Comparison of ENCODE assay signal across 1 fruit fly cellular context in the genomic region with DNA sequence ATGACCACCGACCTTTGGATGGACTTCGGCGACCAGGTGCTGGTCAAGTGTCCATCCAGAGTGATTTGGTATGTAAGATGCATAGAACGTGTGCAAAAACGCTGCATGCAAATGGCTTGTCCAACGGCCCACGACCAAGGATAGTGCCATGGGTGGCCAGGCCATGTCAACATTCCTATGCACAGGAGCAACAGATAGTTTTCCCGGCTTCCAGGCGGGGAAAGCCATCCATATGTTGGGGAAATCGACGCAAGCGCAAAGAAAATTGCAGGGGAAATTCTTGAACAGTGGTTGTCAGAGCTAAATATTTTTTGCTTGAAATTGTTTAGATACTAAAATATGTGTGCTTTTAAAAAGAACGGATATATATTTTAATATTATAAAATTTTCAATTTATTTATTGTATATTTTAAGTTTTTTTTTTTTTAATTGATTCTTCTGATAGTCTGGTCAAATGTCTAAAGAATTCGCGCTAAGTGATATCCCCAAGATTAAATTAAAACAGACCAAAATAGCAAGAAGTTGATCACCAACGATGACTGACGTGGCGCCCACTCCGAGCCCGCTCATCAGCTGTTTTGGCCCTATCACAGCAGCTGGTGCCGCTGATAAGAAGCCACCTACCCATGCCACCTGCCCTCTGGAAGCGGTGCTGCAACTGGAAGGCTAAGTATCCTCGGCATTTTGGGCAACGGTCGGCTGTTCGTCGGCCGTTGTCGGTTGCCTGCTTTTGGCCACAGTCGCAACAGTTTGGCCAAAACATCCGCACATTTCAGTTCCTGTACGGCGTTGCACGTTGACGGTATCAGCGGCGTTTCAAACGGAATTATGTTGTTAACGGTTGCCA.
TF ChIP-seq lines count a peak whose summit lies in the region.

Gene 5-HT2B, plus strand, starts transcription at position 797 of the 847 bp plus-strand sequence.

TF ChIP-seq in whole organism, embryonic, 481 proteins besides CTCF, POLR2A, EP300 and RAD21 (continued from another document and continues in another):
- TF ChIP-seq CG10462 (GFP tag; optimal IDR thresholded peaks at IDR 0.05; lab: Kevin White, UChicago) (no peak), kay (GFP tag; optimal IDR thresholded peaks at IDR 0.05; lab: Kevin White, UChicago) (no peak), Doc2 (GFP tag; IDR thresholded peaks at IDR 0.05; lab: Robert Waterston, UW) (no peak), CG9437 (GFP tag; optimal IDR thresholded peaks at IDR 0.05; lab: Kevin White, UChicago) (no peak), Spps (tag; optimal IDR thresholded peaks at IDR 0.05; lab: Kevin White, UChicago) (no peak), Blimp-1 (GFP tag; optimal IDR thresholded peaks at IDR 0.05; lab: Kevin White, UChicago) (no peak), CG10267 (tag; optimal IDR thresholded peaks at IDR 0.05; lab: Kevin White, UChicago) (no peak), CG5180 (GFP tag; optimal IDR thresholded peaks at IDR 0.05; lab: Kevin White, UChicago) (no peak), knrl (GFP tag; IDR thresholded peaks at IDR 0.05; lab: Robert Waterston, UW; ENCODE audit: partially characterized antibody) (no peak), jigr1 (GFP tag; IDR thresholded peaks at IDR 0.05; lab: Robert Waterston, UW) (no peak), CG1529 (GFP tag; optimal IDR thresholded peaks at IDR 0.05; lab: Kevin White, UChicago) (no peak), Hand (GFP tag; optimal IDR thresholded peaks at IDR 0.05; lab: Kevin White, UChicago) (peak; percentile 40), dan (GFP tag; IDR thresholded peaks at IDR 0.05; lab: Robert Waterston, UW) (no peak), Nf-YA (GFP tag; IDR thresholded peaks at IDR 0.05; lab: Robert Waterston, UW) (no peak), chm (GFP tag; IDR thresholded peaks at IDR 0.05; lab: Robert Waterston, UW) (no peak), Oaz (GFP tag; IDR thresholded peaks at IDR 0.05; lab: Robert Waterston, UW) (no peak), CG8388 (GFP tag; optimal IDR thresholded peaks at IDR 0.05; lab: Kevin White, UChicago) (no peak), CG8765 (GFP tag; IDR thresholded peaks at IDR 0.05; lab: Robert Waterston, UW) (no peak), CG15073 (GFP tag; optimal IDR thresholded peaks at IDR 0.05; lab: Kevin White, UChicago) (no peak), Max (GFP tag; optimal IDR thresholded peaks at IDR 0.05; lab: Kevin White, UChicago) (no peak), CG3163 (GFP tag; optimal IDR thresholded peaks at IDR 0.05; lab: Kevin White, UChicago) (no peak), CG12071 (GFP tag; optimal IDR thresholded peaks at IDR 0.05; lab: Kevin White, UChicago) (no peak), lola (GFP tag; optimal IDR thresholded peaks at IDR 0.05; lab: Kevin White, UChicago) (no peak), HmgZ (tag; optimal IDR thresholded peaks at IDR 0.05; lab: Kevin White, UChicago) (no peak), trh (GFP tag; optimal IDR thresholded peaks at IDR 0.05; lab: Kevin White, UChicago) (no peak), Oli (tag; optimal IDR thresholded peaks at IDR 0.05; lab: Kevin White, UChicago) (peak; percentile 31), CG10147 (GFP tag; optimal IDR thresholded peaks at IDR 0.05; lab: Kevin White, UChicago) (peak; percentile 23), cwo (GFP tag; optimal IDR thresholded peaks at IDR 0.05; lab: Kevin White, UChicago) (peak; percentile 52), Bteb2 (GFP tag; optimal IDR thresholded peaks at IDR 0.05; lab: Kevin White, UChicago) (no peak), CG15696 (tag; optimal IDR thresholded peaks at IDR 0.05; lab: Kevin White, UChicago) (no peak), CG1602 (GFP tag; optimal IDR thresholded peaks at IDR 0.05; lab: Kevin White, UChicago) (no peak), pfk (GFP tag; optimal IDR thresholded peaks at IDR 0.05; lab: Kevin White, UChicago) (no peak), CG8944 (GFP tag; optimal IDR thresholded peaks at IDR 0.05; lab: Kevin White, UChicago) (no peak), Side (GFP tag; optimal IDR thresholded peaks at IDR 0.05; lab: Kevin White, UChicago) (no peak), lmd (GFP tag; IDR thresholded peaks at IDR 0.05; lab: Robert Waterston, UW) (no peak; the same call in none of the 2 replicates), pho (GFP tag; optimal IDR thresholded peaks at IDR 0.05; lab: Kevin White, UChicago) (no peak), fd3F (GFP tag; optimal IDR thresholded peaks at IDR 0.05; lab: Kevin White, UChicago) (no peak), CG1792 (GFP tag; optimal IDR thresholded peaks at IDR 0.05; lab: Kevin White, UChicago) (no peak), bowl (GFP tag; IDR thresholded peaks at IDR 0.05; lab: Robert Waterston, UW) (no peak), Ravus (GFP tag; IDR thresholded peaks at IDR 0.05; lab: Robert Waterston, UW) (no peak), CG16815 (GFP tag; optimal IDR thresholded peaks at IDR 0.05; lab: Kevin White, UChicago) (no peak), CG13296 (GFP tag; optimal IDR thresholded peaks at IDR 0.05; lab: Kevin White, UChicago) (peak; percentile 44), NfI (GFP tag; optimal IDR thresholded peaks at IDR 0.05; lab: Kevin White, UChicago) (peak; percentile 34), dm (GFP tag; optimal IDR thresholded peaks at IDR 0.05; lab: Kevin White, UChicago) (no peak), CG34376 (GFP tag; optimal IDR thresholded peaks at IDR 0.05; lab: Kevin White, UChicago) (no peak), CG2116 (GFP tag; optimal IDR thresholded peaks at IDR 0.05; lab: Kevin White, UChicago) (no peak), ken (GFP tag; IDR thresholded peaks at IDR 0.05; lab: Robert Waterston, UW) (no peak), slp2 (GFP tag; optimal IDR thresholded peaks at IDR 0.05; lab: Kevin White, UChicago) (no peak), ci (GFP tag; IDR thresholded peaks at IDR 0.05; lab: Robert Waterston, UW) (no peak), CG8478 (optimal IDR thresholded peaks at IDR 0.05; lab: Kevin White, UChicago) (no peak), CG10565 (GFP tag; optimal IDR thresholded peaks at IDR 0.05; lab: Kevin White, UChicago) (no peak), lov (optimal IDR thresholded peaks at IDR 0.05; lab: Kevin White, UChicago) (no peak), lov (GFP tag; IDR thresholded peaks at IDR 0.05; lab: Robert Waterston, UW) (no peak), cad (GFP tag; optimal IDR thresholded peaks at IDR 0.05; lab: Kevin White, UChicago) (no peak), Dll (GFP tag; IDR thresholded peaks at IDR 0.05; lab: Robert Waterston, UW; ENCODE audit: partially characterized antibody) (no peak), Gug (GFP tag; IDR thresholded peaks at IDR 0.05; lab: Robert Waterston, UW) (no peak), az2 (GFP tag; optimal IDR thresholded peaks at IDR 0.05; lab: Kevin White, UChicago) (no peak), CG9727 (GFP tag; optimal IDR thresholded peaks at IDR 0.05; lab: Kevin White, UChicago) (peak; percentile 37), CG6689 (GFP tag; IDR thresholded peaks at IDR 0.05; lab: Robert Waterston, UW) (peak; percentile 39; the same call in 1 of the 2 replicates), CG1647 (GFP tag; optimal IDR thresholded peaks at IDR 0.05; lab: Kevin White, UChicago) (no peak), CG16863 (GFP tag; optimal IDR thresholded peaks at IDR 0.05; lab: Kevin White, UChicago) (no peak), CG10959 (GFP tag; IDR thresholded peaks at IDR 0.05; lab: Robert Waterston, UW) (no peak), kni (GFP tag; optimal IDR thresholded peaks at IDR 0.05; lab: Kevin White, UChicago) (no peak), Doc3 (GFP tag; IDR thresholded peaks at IDR 0.05; lab: Robert Waterston, UW; ENCODE audit: partially characterized antibody) (no peak), YL-1 (GFP tag; optimal IDR thresholded peaks at IDR 0.05; lab: Kevin White, UChicago) (no peak), Atf6 (GFP tag; IDR thresholded peaks at IDR 0.05; lab: Robert Waterston, UW) (no peak), NFAT (GFP tag; IDR thresholded peaks at IDR 0.05; lab: Robert Waterston, UW) (no peak), eve (GFP tag; optimal IDR thresholded peaks at IDR 0.05; lab: Kevin White, UChicago) (no peak), Abd-B (GFP tag; optimal IDR thresholded peaks at IDR 0.05; lab: Kevin White, UChicago) (no peak), CG2120 (GFP tag; optimal IDR thresholded peaks at IDR 0.05; lab: Kevin White, UChicago) (peak; percentile 49), CG18619 (GFP tag; optimal IDR thresholded peaks at IDR 0.05; lab: Kevin White, UChicago) (peak; percentile 33), CG4424 (GFP tag; optimal IDR thresholded peaks at IDR 0.05; lab: Kevin White, UChicago) (no peak), chif (GFP tag; optimal IDR thresholded peaks at IDR 0.05; lab: Kevin White, UChicago) (no peak), CG12236 (GFP tag; optimal IDR thresholded peaks at IDR 0.05; lab: Kevin White, UChicago) (no peak), sens (GFP tag; lab: Kevin White, UChicago) (no peak), ato (GFP tag; IDR thresholded peaks at IDR 0.05; lab: Robert Waterston, UW; ENCODE audit: partially characterized antibody) (no peak), Mes4 (GFP tag; optimal IDR thresholded peaks at IDR 0.05; lab: Kevin White, UChicago) (no peak), sisA (GFP tag; IDR thresholded peaks at IDR 0.05; lab: Robert Waterston, UW) (no peak), Tbp (GFP tag; optimal IDR thresholded peaks at IDR 0.05; lab: Kevin White, UChicago) (no peak), dimm (GFP tag; IDR thresholded peaks at IDR 0.05; lab: Robert Waterston, UW) (no peak), nau (GFP tag; optimal IDR thresholded peaks at IDR 0.05; lab: Kevin White, UChicago) (no peak), Hr3 (GFP tag; optimal IDR thresholded peaks at IDR 0.05; lab: Kevin White, UChicago) (peak; percentile 14), CG17829 (tag; optimal IDR thresholded peaks at IDR 0.05; lab: Kevin White, UChicago) (no peak), ash1 (GFP tag; optimal IDR thresholded peaks at IDR 0.05; lab: Kevin White, UChicago) (no peak), Rfx (GFP tag; IDR thresholded peaks at IDR 0.05; lab: Robert Waterston, UW) (peak; percentile 46; the same call in 1 of the 2 replicates), C15 (GFP tag; IDR thresholded peaks at IDR 0.05; lab: Robert Waterston, UW) (no peak), tap (tag; optimal IDR thresholded peaks at IDR 0.05; lab: Kevin White, UChicago) (no peak), al (GFP tag; IDR thresholded peaks at IDR 0.05; lab: Robert Waterston, UW) (no peak), CG9609 (GFP tag; optimal IDR thresholded peaks at IDR 0.05; lab: Kevin White, UChicago) (no peak), Camta (GFP tag; optimal IDR thresholded peaks at IDR 0.05; lab: Kevin White, UChicago) (no peak), pros (GFP tag; optimal IDR thresholded peaks at IDR 0.05; lab: Kevin White, UChicago) (no peak), CG13287 (GFP tag; IDR thresholded peaks at IDR 0.05; lab: Robert Waterston, UW; ENCODE audit: partially characterized antibody) (no peak), CG13775 (GFP tag; optimal IDR thresholded peaks at IDR 0.05; lab: Kevin White, UChicago) (peak; percentile 32), CG8924 (tag; optimal IDR thresholded peaks at IDR 0.05; lab: Kevin White, UChicago) (no peak), bigmax (GFP tag; optimal IDR thresholded peaks at IDR 0.05; lab: Kevin White, UChicago) (no peak), Bgb (GFP tag; IDR thresholded peaks at IDR 0.05; lab: Robert Waterston, UW; ENCODE audit: partially characterized antibody) (no peak), ewg (GFP tag; optimal IDR thresholded peaks at IDR 0.05; lab: Kevin White, UChicago) (peak; percentile 72), MBD-R2 (GFP tag; IDR thresholded peaks at IDR 0.05; lab: Robert Waterston, UW) (no peak), CG15269 (tag; optimal IDR thresholded peaks at IDR 0.05; lab: Kevin White, UChicago) (peak; percentile 51), CG31441 (GFP tag; IDR thresholded peaks at IDR 0.05; lab: Robert Waterston, UW) (0 out of 2 replicates have a peak, but pooled peaks have one; percentile 27), CG7357 (GFP tag; IDR thresholded peaks at IDR 0.05; lab: Robert Waterston, UW) (0 out of 3 replicates have a peak, but pooled peaks have one; percentile 30), NC2β (GFP tag; optimal IDR thresholded peaks at IDR 0.05; lab: Kevin White, UChicago) (no peak), rib (GFP tag; IDR thresholded peaks at IDR 0.05; lab: Robert Waterston, UW) (no peak), jing (GFP tag; optimal IDR thresholded peaks at IDR 0.05; lab: Kevin White, UChicago) (no peak), oc (tag; optimal IDR thresholded peaks at IDR 0.05; lab: Kevin White, UChicago) (no peak), ac (GFP tag; optimal IDR thresholded peaks at IDR 0.05; lab: Kevin White, UChicago) (no peak), gro (GFP tag; optimal IDR thresholded peaks at IDR 0.05; lab: Kevin White, UChicago) (no peak), CG12659 (GFP tag; optimal IDR thresholded peaks at IDR 0.05; lab: Kevin White, UChicago) (peak; percentile 33), CG15011 (GFP tag; optimal IDR thresholded peaks at IDR 0.05; lab: Kevin White, UChicago) (no peak), sug (tag; optimal IDR thresholded peaks at IDR 0.05; lab: Kevin White, UChicago) (peak; percentile 10), tgo (GFP tag; IDR thresholded peaks at IDR 0.05; lab: Robert Waterston, UW) (no peak), HLH54F (GFP tag; optimal IDR thresholded peaks at IDR 0.05; lab: Kevin White, UChicago) (no peak), wdn (GFP tag; IDR thresholded peaks at IDR 0.05; lab: Robert Waterston, UW) (no peak), salm (tag; optimal IDR thresholded peaks at IDR 0.05; lab: Kevin White, UChicago) (no peak), z (GFP tag; IDR thresholded peaks at IDR 0.05; lab: Robert Waterston, UW) (no peak), croc (GFP tag; conservative IDR thresholded peaks at IDR 0.05; lab: Robert Waterston, UW) (no peak), CG17359 (tag; optimal IDR thresholded peaks at IDR 0.05; lab: Kevin White, UChicago) (peak; percentile 14), row (GFP tag; IDR thresholded peaks at IDR 0.05; lab: Robert Waterston, UW) (peak; percentile 30; the same call in 1 of the 3 replicates), CG10274 (GFP tag; optimal IDR thresholded peaks at IDR 0.05; lab: Kevin White, UChicago) (no peak), Xbp1 (GFP tag; optimal IDR thresholded peaks at IDR 0.05; lab: Kevin White, UChicago) (peak; percentile 19), Deaf1 (tag; optimal IDR thresholded peaks at IDR 0.05; lab: Kevin White, UChicago) (peak; percentile 88), CG7556 (GFP tag; optimal IDR thresholded peaks at IDR 0.05; lab: Kevin White, UChicago) (peak; percentile 73), CG10366 (GFP tag; IDR thresholded peaks at IDR 0.05; lab: Robert Waterston, UW) (0 out of 2 replicates have a peak, but pooled peaks have one; percentile 20), CG4360 (GFP tag; IDR thresholded peaks at IDR 0.05; lab: Robert Waterston, UW) (no peak), Lpt (GFP tag; optimal IDR thresholded peaks at IDR 0.05; lab: Kevin White, UChicago) (no peak), Myb (GFP tag; optimal IDR thresholded peaks at IDR 0.05; lab: Kevin White, UChicago) (no peak), inv (GFP tag; IDR thresholded peaks at IDR 0.05; lab: Robert Waterston, UW; ENCODE audit: partially characterized antibody) (no peak)
